Worm (Caenorhabditis elegans) whole organism, L4 larva: Measurements from ENCODE around the gene madf-8.

ENCODE experiments used
- mdl-1 ChIP-seq, 2 experiments: fragments of 150-350 bp in 1 of 2; sonication (generic microtip) in 1 of 2; optimal IDR thresholded peaks; 2 replicates each; lab custom pipeline; 2014 to 2017; ENCODE audit warnings: missing biosample characterization in 2 of 2, missing genetic modification characterization in 2 of 2
- nhr-28 ChIP-seq: fragments of 150-350 bp; optimal IDR thresholded peaks from 2 replicates; lab custom pipeline; 2014; ENCODE audit warnings: missing biosample characterization, missing genetic modification characterization
- nhr-76 ChIP-seq: fragments of 150-350 bp; optimal IDR thresholded peaks from 2 replicates; lab custom pipeline; 2014; ENCODE audit warnings: missing biosample characterization, missing genetic modification characterization
- nhr-77 ChIP-seq: fragments of 150-350 bp; optimal IDR thresholded peaks from 2 replicates; lab custom pipeline; 2014; ENCODE audit warnings: missing biosample characterization, missing genetic modification characterization
- pha-4 ChIP-seq, 2 experiments: fragments of 150-350 bp in 1 of 2; fragments of 200-800 bp in 1 of 2; sonication (Bioruptor generic) in 1 of 2; IDR thresholded peaks in 1 of 2; optimal IDR thresholded peaks in 1 of 2; 2 replicates each; pipeline versions ENCODE4 v1.3.6 to Lab custom; 2014 to 2022; ENCODE audit warnings: missing genetic modification characterization in 2 of 2, missing genetic modification reagents in 2 of 2, missing biosample characterization in 1 of 2, missing compliant biosample characterization in 1 of 2
- unc-39 ChIP-seq: sonication (generic microtip); optimal IDR thresholded peaks from 2 replicates; lab custom pipeline; 2017; ENCODE audit warnings: missing biosample characterization, missing genetic modification characterization

ce11 chrIII:3643602-3644001 is 7.0 kb downstream of the madf-8 start:
- no peak for TF ChIP-seq mdl-1 (tag; optimal IDR thresholded peaks at IDR 0.05; lab: Kevin White, UChicago)
- no peak for TF ChIP-seq unc-39 (tag; lab: Kevin White, UChicago)
- TF ChIP-seq pha-4 (GFP tag; IDR thresholded peaks at IDR 0.05; lab: Robert Waterston, UW): no peak
- no peak for TF ChIP-seq pha-4 (tag; optimal IDR thresholded peaks at IDR 0.05; lab: Kevin White, UChicago)
- no peak for TF ChIP-seq nhr-77 (tag; lab: Kevin White, UChicago)
- TF ChIP-seq nhr-28: no peak
- no peak for TF ChIP-seq nhr-76 (tag; lab: Kevin White, UChicago)
